Fruit fly (Drosophila melanogaster) whole organism, embryonic: ENCODE results near the gene CG1463.

Experiments
- CG16863 ChIP-seq: fragments of 200-800 bp; sonication (Bioruptor generic); optimal IDR thresholded peaks from 3 replicates; lab custom pipeline; 2016; ENCODE audit warnings: missing biosample characterization, missing genetic modification characterization
- CG18599 ChIP-seq: fragments of 200-800 bp; sonication (Bioruptor generic); optimal IDR thresholded peaks from 3 replicates; lab custom pipeline; 2017; ENCODE audit warnings: missing biosample characterization, missing genetic modification characterization, mild to moderate bottlenecking, moderate library complexity, missing genetic modification reagents
- CG31388 ChIP-seq: fragments of 200-800 bp; sonication (Bioruptor generic); optimal IDR thresholded peaks from 2 replicates; lab custom pipeline; 2016; ENCODE audit warnings: missing biosample characterization, missing genetic modification characterization
- CG3407 ChIP-seq: fragments of 200-800 bp; sonication (Bioruptor generic); optimal IDR thresholded peaks from 2 replicates; lab custom pipeline; 2018; ENCODE audit warnings: missing biosample characterization, mild to moderate bottlenecking, missing genetic modification characterization
- CG4730 ChIP-seq: fragments of 200-800 bp; sonication (Bioruptor generic); IDR thresholded peaks from 2 replicates; pipeline ENCODE4 v1.3.6; 2022; ENCODE audit warnings: missing biosample characterization, missing genetic modification characterization
- CG4820 ChIP-seq: fragments of 200-800 bp; sonication (Bioruptor generic); optimal IDR thresholded peaks from 3 replicates; lab custom pipeline; 2016; ENCODE audit warnings: missing biosample characterization, missing genetic modification characterization
- CG6765 ChIP-seq: fragments of 200-800 bp; sonication (Bioruptor generic); optimal IDR thresholded peaks from 3 replicates; lab custom pipeline; 2017; ENCODE audit warnings: missing biosample characterization, mild to moderate bottlenecking, missing genetic modification characterization
- H2.0 ChIP-seq: fragments of 200-800 bp; sonication (Bioruptor generic); IDR thresholded peaks from 2 replicates; pipeline ENCODE4 v1.3.6; 2022; ENCODE audit warnings: missing biosample characterization, missing genetic modification characterization
- HLH54F ChIP-seq: fragments of 200-800 bp; sonication (Bioruptor generic); optimal IDR thresholded peaks from 3 replicates; lab custom pipeline; 2016; ENCODE audit warnings: missing biosample characterization, missing genetic modification characterization
- bsh ChIP-seq, 2 experiments: fragments of 200-800 bp; sonication (Bioruptor generic); optimal IDR thresholded peaks; 2 replicates each; lab custom pipeline; 2017 to 2018; ENCODE audit warnings: mild to moderate bottlenecking in 2 of 2, missing biosample characterization in 2 of 2, missing genetic modification characterization in 2 of 2, moderate library complexity in 1 of 2
- cwo ChIP-seq: fragments of 200-800 bp; sonication (Bioruptor generic); optimal IDR thresholded peaks from 3 replicates; lab custom pipeline; 2017; ENCODE audit warnings: missing biosample characterization, missing genetic modification characterization, mild to moderate bottlenecking, moderate library complexity, missing genetic modification reagents
- lola ChIP-seq, 3 experiments: fragments of >200 bp in 2 of 3; fragments of 200-800 bp in 1 of 3; sonication (Bioruptor generic) in 1 of 3; optimal IDR thresholded peaks; 2 replicates each; lab custom pipeline; 2017 to 2019; ENCODE audit warnings: missing biosample characterization in 3 of 3, missing genetic modification characterization in 3 of 3, mild to moderate bottlenecking in 1 of 3, moderate library complexity in 1 of 3
- tgo ChIP-seq: fragments of 200-800 bp; sonication (Bioruptor generic); IDR thresholded peaks from 3 replicates; pipeline ENCODE4 v1.3.6; 2022; ENCODE audit warnings: missing biosample characterization, missing genetic modification characterization

- TF ChIP-seq HLH54F (GFP tag; lab: Kevin White, UChicago) (peak; percentile 4), CG16863 (GFP tag; lab: Kevin White, UChicago) (peak; percentile 38), CG4730 (GFP tag; lab: Robert Waterston, UW) (peak; percentile 39; the same call in 1 of the 2 replicates), CG31388 (GFP tag; lab: Kevin White, UChicago) (no peak), H2.0 (GFP tag; lab: Robert Waterston, UW) (0 out of 2 replicates have a peak, but pooled peaks have one; percentile 34), CG3407 (GFP tag; lab: Kevin White, UChicago) (peak; percentile 12), CG18599 (peak; percentile 63), bsh (GFP tag; optimal IDR thresholded peaks at IDR 0.05; lab: Kevin White, UChicago) (peak in 1 of 2 experiments; percentile 75), tgo (peak; percentile 46; the same call in 1 of the 3 replicates), CG6765 (no peak), lola (GFP tag; optimal IDR thresholded peaks at IDR 0.05; lab: Kevin White, UChicago) (peak in 1 of 3 experiments; percentile 61), cwo (GFP tag; lab: Kevin White, UChicago) (peak; percentile 78), CG4820 (peak; percentile 12)
Observed at dm6 chrX:12578701-12579372, 32.6 kb downstream of the CG1463 start.
